Fruit fly (Drosophila melanogaster) whole organism, embryonic: ENCODE measurements around the gene Bgb.

ENCODE experiments used
- Atf-2 ChIP-seq: fragments of 200-800 bp; sonication (Bioruptor generic); optimal IDR thresholded peaks from 2 replicates; lab custom pipeline; 2016; ENCODE audit warnings: missing biosample characterization, missing genetic modification characterization
- B-H1 ChIP-seq: fragments of 200-800 bp; sonication (Bioruptor generic); IDR thresholded peaks from 3 replicates; pipeline ENCODE4 v1.3.6; 2022; ENCODE audit warnings: missing biosample characterization, missing genetic modification characterization
- C15 ChIP-seq: fragments of 200-800 bp; sonication (Bioruptor generic); IDR thresholded peaks from 3 replicates; pipeline ENCODE4 v1.3.6; 2022; ENCODE audit warnings: missing biosample characterization, missing genetic modification characterization
- CG10543 ChIP-seq: fragments of 200-800 bp; sonication (Bioruptor generic); optimal IDR thresholded peaks from 3 replicates; lab custom pipeline; 2017; ENCODE audit warnings: missing biosample characterization, mild to moderate bottlenecking, missing genetic modification characterization, moderate library complexity
- CG1233 ChIP-seq: fragments of 200-800 bp; sonication (Bioruptor generic); optimal IDR thresholded peaks from 4 replicates; lab custom pipeline; 2018; ENCODE audit warnings: missing biosample characterization, mild to moderate bottlenecking, missing genetic modification characterization
- CG12769 ChIP-seq: fragments of 200-800 bp; sonication (Bioruptor generic); optimal IDR thresholded peaks from 2 replicates; lab custom pipeline; 2019; ENCODE audit warnings: missing biosample characterization, mild to moderate bottlenecking, missing genetic modification characterization, moderate library complexity
- CG14965 ChIP-seq: fragments of 200-800 bp; sonication (Bioruptor generic); optimal IDR thresholded peaks from 2 replicates; lab custom pipeline; 2016; ENCODE audit warnings: missing biosample characterization, missing genetic modification characterization, borderline replicate concordance
- CG15696 ChIP-seq: fragments of 200-800 bp; sonication (Bioruptor generic); optimal IDR thresholded peaks from 2 replicates; lab custom pipeline; 2019; ENCODE audit warnings: missing biosample characterization, mild to moderate bottlenecking, missing genetic modification characterization, moderate library complexity
- CG1603 ChIP-seq: fragments of 200-800 bp; sonication (Bioruptor generic); optimal IDR thresholded peaks from 2 replicates; lab custom pipeline; 2019; ENCODE audit warnings: missing biosample characterization, mild to moderate bottlenecking, missing genetic modification characterization, moderate library complexity
- CG17359 ChIP-seq: fragments of 200-800 bp; sonication (Bioruptor generic); optimal IDR thresholded peaks from 3 replicates; lab custom pipeline; 2018; ENCODE audit warnings: missing biosample characterization, mild to moderate bottlenecking, missing genetic modification characterization, moderate library complexity
- CG17385 ChIP-seq: fragments of 200-800 bp; sonication (Bioruptor generic); optimal IDR thresholded peaks from 3 replicates; lab custom pipeline; 2018; ENCODE audit warnings: missing biosample characterization, mild to moderate bottlenecking, missing genetic modification characterization
- CG17612 ChIP-seq: fragments of 200-800 bp; sonication (Bioruptor generic); IDR thresholded peaks from 2 replicates; pipeline ENCODE4 v1.3.6; 2022; ENCODE audit warnings: missing biosample characterization, missing genetic modification characterization
- CG4820 ChIP-seq: fragments of 200-800 bp; sonication (Bioruptor generic); optimal IDR thresholded peaks from 3 replicates; lab custom pipeline; 2016; ENCODE audit warnings: missing biosample characterization, missing genetic modification characterization
- CG6791 ChIP-seq: fragments of 200-800 bp; sonication (Bioruptor generic); IDR thresholded peaks from 3 replicates; pipeline ENCODE4 v1.3.6; 2022; ENCODE audit warnings: missing biosample characterization, missing genetic modification characterization; ENCODE audit not compliant: partially characterized antibody
- CG7271 ChIP-seq: fragments of 200-800 bp; sonication (Bioruptor generic); optimal IDR thresholded peaks from 2 replicates; lab custom pipeline; 2018; ENCODE audit warnings: missing biosample characterization, mild to moderate bottlenecking, missing genetic modification characterization, moderate library complexity
- CG8290 ChIP-seq, 3 experiments: fragments of 200-800 bp; sonication (Bioruptor generic); optimal IDR thresholded peaks; 2 replicates each; lab custom pipeline; 2016 to 2019; ENCODE audit warnings: missing biosample characterization in 3 of 3, missing genetic modification characterization in 3 of 3, mild to moderate bottlenecking in 2 of 3, moderate library complexity in 1 of 3
- CG8388 ChIP-seq: fragments of 200-800 bp; sonication (Bioruptor generic); optimal IDR thresholded peaks from 2 replicates; lab custom pipeline; 2019; ENCODE audit warnings: missing biosample characterization, mild to moderate bottlenecking, missing genetic modification characterization, moderate library complexity
- CG9215 ChIP-seq: fragments of 200-800 bp; sonication (Bioruptor generic); IDR thresholded peaks from 2 replicates; pipeline ENCODE4 v1.3.6; 2022; ENCODE audit warnings: missing biosample characterization, missing genetic modification characterization
- E2f1 ChIP-seq: fragments of 200-800 bp; sonication (Bioruptor generic); IDR thresholded peaks from 2 replicates; pipeline ENCODE4 v1.3.6; 2022; ENCODE audit warnings: missing biosample characterization, missing genetic modification characterization
- ERR ChIP-seq: fragments of 200-800 bp; sonication (Bioruptor generic); optimal IDR thresholded peaks from 2 replicates; lab custom pipeline; 2016; ENCODE audit warnings: missing biosample characterization, missing genetic modification characterization
- HHEX ChIP-seq: fragments of 200-800 bp; sonication (Bioruptor generic); optimal IDR thresholded peaks from 3 replicates; lab custom pipeline; 2017; ENCODE audit warnings: missing biosample characterization, mild to moderate bottlenecking, missing genetic modification characterization, missing genetic modification reagents
- HLH4C ChIP-seq: fragments of 200-800 bp; sonication (Bioruptor generic); IDR thresholded peaks from 3 replicates; pipeline ENCODE4 v1.3.6; 2022; ENCODE audit warnings: missing biosample characterization, missing genetic modification characterization; ENCODE audit not compliant: partially characterized antibody
- HmgZ ChIP-seq: fragments of 200-800 bp; sonication (Bioruptor generic); optimal IDR thresholded peaks from 2 replicates; lab custom pipeline; 2018; ENCODE audit warnings: missing biosample characterization, mild to moderate bottlenecking, missing genetic modification characterization
- Myb ChIP-seq: fragments of 200-800 bp; sonication (Bioruptor generic); optimal IDR thresholded peaks from 2 replicates; lab custom pipeline; 2016; ENCODE audit warnings: missing biosample characterization, missing genetic modification characterization
- NfI ChIP-seq: fragments of 200-800 bp; sonication (Bioruptor generic); optimal IDR thresholded peaks from 3 replicates; lab custom pipeline; 2018; ENCODE audit warnings: missing biosample characterization, mild to moderate bottlenecking, missing genetic modification characterization, moderate library complexity
- Poxn ChIP-seq: fragments of 200-800 bp; sonication (Bioruptor generic); IDR thresholded peaks from 2 replicates; pipeline ENCODE4 v1.3.6; 2022; ENCODE audit warnings: missing biosample characterization, missing genetic modification characterization
- Ptx1 ChIP-seq: fragments of 200-800 bp; sonication (Bioruptor generic); IDR thresholded peaks from 2 replicates; pipeline ENCODE4 v1.3.6; 2022; ENCODE audit warnings: missing biosample characterization, missing genetic modification characterization
- Ravus ChIP-seq: fragments of 200-800 bp; sonication (Bioruptor generic); IDR thresholded peaks from 2 replicates; pipeline ENCODE4 v1.3.6; 2022; ENCODE audit warnings: missing biosample characterization, missing genetic modification characterization
- Sin3A ChIP-seq: fragments of >200 bp; optimal IDR thresholded peaks from 2 replicates; lab custom pipeline; 2018
- Sox100B ChIP-seq: fragments of 200-800 bp; sonication (Bioruptor generic); optimal IDR thresholded peaks from 3 replicates; lab custom pipeline; 2018; ENCODE audit warnings: missing biosample characterization, mild to moderate bottlenecking, missing genetic modification characterization
- Vsx1 ChIP-seq: fragments of 200-800 bp; sonication (Bioruptor generic); optimal IDR thresholded peaks from 2 replicates; lab custom pipeline; 2017; ENCODE audit warnings: missing biosample characterization, mild to moderate bottlenecking, missing genetic modification characterization, missing genetic modification reagents
- ap ChIP-seq: fragments of 200-800 bp; sonication (Bioruptor generic); IDR thresholded peaks from 2 replicates; pipeline ENCODE4 v1.3.6; 2022; ENCODE audit warnings: missing biosample characterization, missing genetic modification characterization
- bab2 ChIP-seq: fragments of 200-800 bp; sonication (Bioruptor generic); optimal IDR thresholded peaks from 2 replicates; lab custom pipeline; 2016; ENCODE audit warnings: missing biosample characterization, missing genetic modification characterization
- bbx ChIP-seq: fragments of 200-800 bp; sonication (Bioruptor generic); IDR thresholded peaks from 2 replicates; pipeline ENCODE4 v1.3.6; 2022; ENCODE audit warnings: missing biosample characterization, missing genetic modification characterization; ENCODE audit not compliant: partially characterized antibody
- dan ChIP-seq: fragments of 200-800 bp; sonication (Bioruptor generic); IDR thresholded peaks from 2 replicates; pipeline ENCODE4 v1.3.6; 2022; ENCODE audit warnings: missing biosample characterization, missing genetic modification characterization
- dm ChIP-seq: fragments of 200-800 bp; sonication (Bioruptor generic); optimal IDR thresholded peaks from 3 replicates; lab custom pipeline; 2016; ENCODE audit warnings: missing biosample characterization, missing genetic modification characterization
- ind ChIP-seq: fragments of 200-800 bp; sonication (Bioruptor generic); optimal IDR thresholded peaks from 3 replicates; lab custom pipeline; 2016; ENCODE audit warnings: missing biosample characterization, missing genetic modification characterization
- lbe ChIP-seq: fragments of 200-800 bp; sonication (Bioruptor generic); optimal IDR thresholded peaks from 2 replicates; lab custom pipeline; 2016; ENCODE audit warnings: missing biosample characterization, mild to moderate bottlenecking, missing genetic modification characterization
- nau ChIP-seq: fragments of 200-800 bp; sonication (Bioruptor generic); optimal IDR thresholded peaks from 3 replicates; lab custom pipeline; 2017; ENCODE audit warnings: missing biosample characterization, mild to moderate bottlenecking, missing genetic modification characterization, missing genetic modification reagents
- odd ChIP-seq: fragments of 200-800 bp; sonication (Bioruptor generic); optimal IDR thresholded peaks from 2 replicates; lab custom pipeline; 2017; ENCODE audit warnings: missing biosample characterization, mild to moderate bottlenecking, missing genetic modification characterization
- pfk ChIP-seq: fragments of 200-800 bp; sonication (Bioruptor generic); optimal IDR thresholded peaks from 2 replicates; lab custom pipeline; 2018; ENCODE audit warnings: missing biosample characterization, mild to moderate bottlenecking, missing genetic modification characterization, moderate library complexity
- ro ChIP-seq: fragments of 200-800 bp; sonication (Bioruptor generic); IDR thresholded peaks from 2 replicates; pipeline ENCODE4 v1.3.6; 2022; ENCODE audit warnings: missing biosample characterization, missing genetic modification characterization
- sc ChIP-seq, 3 experiments: fragments of >200 bp in 2 of 3; fragments of 200-800 bp in 1 of 3; sonication (Bioruptor generic) in 1 of 3; optimal IDR thresholded peaks; 2 replicates in 2 of 3; 3 replicates in 1 of 3; lab custom pipeline; 2017; ENCODE audit warnings: mild to moderate bottlenecking in 1 of 3, missing biosample characterization in 1 of 3, missing genetic modification characterization in 1 of 3, missing genetic modification reagents in 1 of 3
- sob ChIP-seq: fragments of 200-800 bp; sonication (Bioruptor generic); IDR thresholded peaks from 2 replicates; pipeline ENCODE4 v1.3.6; 2022; ENCODE audit warnings: missing biosample characterization, missing genetic modification characterization
- tio ChIP-seq: fragments of 200-800 bp; sonication (Bioruptor generic); optimal IDR thresholded peaks from 2 replicates; lab custom pipeline; 2017; ENCODE audit warnings: missing biosample characterization, missing genetic modification characterization, inconsistent platforms
- tna ChIP-seq: fragments of 200-800 bp; sonication (Bioruptor generic); IDR thresholded peaks from 2 replicates; pipeline ENCODE4 v1.3.6; 2022; ENCODE audit warnings: missing biosample characterization, missing genetic modification characterization; ENCODE audit not compliant: partially characterized antibody
- ttk ChIP-seq: fragments of 200-800 bp; sonication (Bioruptor generic); IDR thresholded peaks from 2 replicates; pipeline ENCODE4 v2.1.2; 2022; ENCODE audit warnings: missing biosample characterization, missing genetic modification characterization
- zen ChIP-seq: fragments of 200-800 bp; sonication (Bioruptor generic); optimal IDR thresholded peaks from 3 replicates; lab custom pipeline; 2018; ENCODE audit warnings: missing biosample characterization, mild to moderate bottlenecking, missing genetic modification characterization, moderate library complexity

Gene Bgb

dm6 chr3L:1639185-1639812 is at the start of gene Bgb, which contains the start of gene Mettl2 (continued):
- peak; percentile 71 for TF ChIP-seq CG1233 (GFP tag; lab: Kevin White, UChicago)
- TF ChIP-seq ro (GFP tag; lab: Robert Waterston, UW): peak; percentile 66
- TF ChIP-seq B-H1 (GFP tag; lab: Robert Waterston, UW): peak; percentile 27; the same call in 1 of the 3 replicates
- TF ChIP-seq CG17385 (GFP tag; lab: Kevin White, UChicago): no peak
- TF ChIP-seq ERR (GFP tag; lab: Kevin White, UChicago): peak; percentile 28
- peak; percentile 95 for TF ChIP-seq Sin3A (lab: Kevin White, UChicago)
- TF ChIP-seq sc (optimal IDR thresholded peaks at IDR 0.05; lab: Kevin White, UChicago): no peak
- no peak for TF ChIP-seq sc (GFP tag; optimal IDR thresholded peaks at IDR 0.05; lab: Kevin White, UChicago)
- peak; percentile 56; the same call in 2 of the 3 replicates for TF ChIP-seq HLH4C (GFP tag; lab: Robert Waterston, UW)
- peak; percentile 64 for TF ChIP-seq NfI (GFP tag; lab: Kevin White, UChicago)
- peak; percentile 71 for TF ChIP-seq E2f1 (GFP tag; lab: Robert Waterston, UW)
- peak; percentile 90 for TF ChIP-seq CG9215 (GFP tag; lab: Robert Waterston, UW)
- TF ChIP-seq odd (GFP tag; lab: Kevin White, UChicago): no peak
- TF ChIP-seq HHEX (GFP tag; lab: Kevin White, UChicago): peak; percentile 32
- no peak for TF ChIP-seq CG14965 (GFP tag; lab: Kevin White, UChicago)
- peak; percentile 80 for TF ChIP-seq CG4820
- no peak for TF ChIP-seq Poxn (GFP tag; lab: Robert Waterston, UW)
- TF ChIP-seq CG8388 (GFP tag; lab: Kevin White, UChicago): peak; percentile 60
- TF ChIP-seq CG6791 (GFP tag; lab: Robert Waterston, UW): 0 out of 3 replicates have a peak, but pooled peaks have one; percentile 16
- TF ChIP-seq ttk (GFP tag; lab: Robert Waterston, UW): peak; percentile 80
- peak; percentile 41; the same call in 1 of the 2 replicates for TF ChIP-seq bbx (GFP tag; lab: Robert Waterston, UW)
- peak; percentile 51 for TF ChIP-seq CG10543 (GFP tag; lab: Kevin White, UChicago)
- peak; percentile 64 for TF ChIP-seq Atf-2 (GFP tag; lab: Kevin White, UChicago)
- TF ChIP-seq CG12769: no peak
- peak; percentile 69 for TF ChIP-seq CG17612 (GFP tag; lab: Robert Waterston, UW)
- no peak for TF ChIP-seq ap (GFP tag; lab: Robert Waterston, UW)
- peak; percentile 46; the same call in 1 of the 3 replicates for TF ChIP-seq C15 (GFP tag; lab: Robert Waterston, UW)
- TF ChIP-seq ind (GFP tag; lab: Kevin White, UChicago): peak; percentile 90
- peak; percentile 70 for TF ChIP-seq CG1603 (tag; lab: Kevin White, UChicago)
- no peak for TF ChIP-seq Ravus
- peak; percentile 57 for TF ChIP-seq CG8290 (GFP tag; optimal IDR thresholded peaks at IDR 0.05; lab: Kevin White, UChicago)
- no peak for TF ChIP-seq CG8290 (tag; optimal IDR thresholded peaks at IDR 0.05; lab: Kevin White, UChicago)
- no peak for TF ChIP-seq tio (GFP tag; lab: Kevin White, UChicago)
- TF ChIP-seq dan (GFP tag; lab: Robert Waterston, UW): peak; percentile 40; the same call in 1 of the 2 replicates
- peak; percentile 80 for TF ChIP-seq Myb (GFP tag; lab: Kevin White, UChicago)
- no peak for TF ChIP-seq Sox100B (GFP tag; lab: Kevin White, UChicago)
- TF ChIP-seq dm (GFP tag; lab: Kevin White, UChicago): peak; percentile 35
- TF ChIP-seq tna: 0 out of 2 replicates have a peak, but pooled peaks have one; percentile 9
- TF ChIP-seq CG17359 (tag; lab: Kevin White, UChicago): peak; percentile 62
- TF ChIP-seq nau (GFP tag; lab: Kevin White, UChicago): no peak
- TF ChIP-seq Ptx1 (GFP tag; lab: Robert Waterston, UW): peak; percentile 89
- TF ChIP-seq HmgZ (tag; lab: Kevin White, UChicago): peak; percentile 67
- TF ChIP-seq CG15696 (tag; lab: Kevin White, UChicago): peak; percentile 89
- peak; percentile 74 for TF ChIP-seq zen (tag; lab: Kevin White, UChicago)
- no peak for TF ChIP-seq CG7271 (tag; lab: Kevin White, UChicago)
- TF ChIP-seq Vsx1 (GFP tag; lab: Kevin White, UChicago): no peak
- TF ChIP-seq lbe (GFP tag; lab: Kevin White, UChicago): peak; percentile 2
- no peak for TF ChIP-seq pfk (GFP tag; lab: Kevin White, UChicago)
- TF ChIP-seq sob (GFP tag; lab: Robert Waterston, UW): peak; percentile 82
- TF ChIP-seq bab2 (GFP tag; lab: Kevin White, UChicago): peak; percentile 79
